In genomic region chrX:763452-763851, ce11 we compare ENCODE assay signal across 5 worm cellular contexts.
TF ChIP-seq lines count a peak whose summit lies in the region.

Gene dyf-11, plus strand, starts transcription at chrX:763752.

TF ChIP-seq in whole organism, L1 larva, 84 proteins besides CTCF, POLR2A, EP300 and RAD21:
- TF ChIP-seq nhr-47 (tag; optimal IDR thresholded peaks at IDR 0.05; lab: Kevin White, UChicago) (peak; percentile 21), fkh-8 (tag; optimal IDR thresholded peaks at IDR 0.05; lab: Kevin White, UChicago) (peak; percentile 90), Y116A8C.19 (tag; optimal IDR thresholded peaks at IDR 0.05; lab: Kevin White, UChicago; ENCODE audit: borderline replicate concordance) (no peak), skn-1 (tag; optimal IDR thresholded peaks at IDR 0.05; lab: Kevin White, UChicago) (peak; percentile 67), unc-86 (tag; optimal IDR thresholded peaks at IDR 0.05; lab: Kevin White, UChicago) (no peak), tlp-1 (tag; optimal IDR thresholded peaks at IDR 0.05; lab: Kevin White, UChicago) (no peak), mep-1 (tag; optimal IDR thresholded peaks at IDR 0.05; lab: Kevin White, UChicago) (no peak), ceh-8 (GFP tag; optimal IDR thresholded peaks at IDR 0.05; lab: Kevin White, UChicago) (peak; percentile 16), sox-4 (tag; optimal IDR thresholded peaks at IDR 0.05; lab: Kevin White, UChicago) (no peak)

TF ChIP-seq in whole organism, L2 larva, 48 proteins besides CTCF, POLR2A, EP300 and RAD21:
- TF ChIP-seq lin-11 (tag; optimal IDR thresholded peaks at IDR 0.05; lab: Kevin White, UChicago), result peak; percentile 29
- no peak for TF ChIP-seq elt-3 (tag; optimal IDR thresholded peaks at IDR 0.05; lab: Kevin White, UChicago)
- TF ChIP-seq unc-55 (GFP tag; optimal IDR thresholded peaks at IDR 0.05; lab: Kevin White, UChicago), result no peak
- no peak for TF ChIP-seq lin-13 (GFP tag; optimal IDR thresholded peaks at IDR 0.05; lab: Kevin White, UChicago)
- no peak for TF ChIP-seq ztf-1 (GFP tag; conservative IDR thresholded peaks at IDR 0.05; lab: Robert Waterston, UW)
- TF ChIP-seq skn-1 (tag; optimal IDR thresholded peaks at IDR 0.05; lab: Kevin White, UChicago), result peak; percentile 39

TF ChIP-seq in whole organism, L4 larva, 104 proteins besides CTCF, POLR2A, EP300 and RAD21:
- TF ChIP-seq aha-1 (tag; lab: Kevin White, UChicago) (peak; percentile 39), ceh-20 (GFP tag; IDR thresholded peaks at IDR 0.05; lab: Robert Waterston, UW) (no peak)

TF ChIP-seq in whole organism, late embryonic, 69 proteins besides CTCF, POLR2A, EP300 and RAD21:
- TF ChIP-seq C08G9.2 (tag; optimal IDR thresholded peaks at IDR 0.05; lab: Kevin White, UChicago), result no peak
- TF ChIP-seq ceh-14 (tag; optimal IDR thresholded peaks at IDR 0.05; lab: Kevin White, UChicago), result peak; percentile 2

TF ChIP-seq in whole organism, young adult, 124 proteins besides CTCF, POLR2A, EP300 and RAD21:
- TF ChIP-seq F55B11.4 (tag; optimal IDR thresholded peaks at IDR 0.05; lab: Kevin White, UChicago; ENCODE audit: borderline replicate concordance, insufficient read depth) (no peak), mxl-1 (tag; optimal IDR thresholded peaks at IDR 0.05; lab: Kevin White, UChicago) (no peak), T26A5.8 (tag; optimal IDR thresholded peaks at IDR 0.05; lab: Kevin White, UChicago) (no peak), ceh-58 (GFP tag; IDR thresholded peaks at IDR 0.05; lab: Robert Waterston, UW) (0 out of 2 replicates have a peak, but pooled peaks have one; percentile 32)
